Fruit fly (Drosophila melanogaster) whole organism, pupa: ENCODE measurements around the gene CG4278.

Source experiments
- CG10348 ChIP-seq: fragments of 200-800 bp; sonication (Bioruptor generic); IDR thresholded peaks from 2 replicates; pipeline ENCODE4 v1.3.6; 2022; ENCODE audit warnings: missing biosample characterization, missing genetic modification characterization
- CG12605 ChIP-seq: fragments of 200-800 bp; sonication (Bioruptor generic); IDR thresholded peaks from 2 replicates; pipeline ENCODE4 v1.3.6; 2022; ENCODE audit warnings: missing biosample characterization, missing genetic modification characterization
- CG13204 ChIP-seq: fragments of 200-800 bp; sonication (Bioruptor generic); optimal IDR thresholded peaks from 2 replicates; lab custom pipeline; 2018; ENCODE audit warnings: missing biosample characterization, mild to moderate bottlenecking, missing genetic modification characterization, moderate library complexity
- CG14655 ChIP-seq: fragments of 200-800 bp; sonication (Bioruptor generic); optimal IDR thresholded peaks from 3 replicates; lab custom pipeline; 2017; ENCODE audit warnings: mild to moderate bottlenecking, missing biosample characterization, missing genetic modification reagents, missing genetic modification characterization
- CG15710 ChIP-seq: fragments of 200-800 bp; sonication (Bioruptor generic); optimal IDR thresholded peaks from 2 replicates; lab custom pipeline; 2018; ENCODE audit warnings: missing biosample characterization, mild to moderate bottlenecking, missing genetic modification characterization, moderate library complexity
- CG17806 ChIP-seq: fragments of 200-800 bp; sonication (Bioruptor generic); optimal IDR thresholded peaks from 2 replicates; lab custom pipeline; 2018; ENCODE audit warnings: missing biosample characterization, mild to moderate bottlenecking, missing genetic modification characterization, moderate library complexity
- CG32121 ChIP-seq: fragments of 200-800 bp; sonication (Bioruptor generic); IDR thresholded peaks from 2 replicates; pipeline ENCODE4 v1.3.6; 2022; ENCODE audit warnings: missing biosample characterization, missing genetic modification characterization
- CG34367 ChIP-seq: fragments of 200-800 bp; sonication (Bioruptor generic); optimal IDR thresholded peaks from 2 replicates; lab custom pipeline; 2018; ENCODE audit warnings: missing biosample characterization, mild to moderate bottlenecking, missing genetic modification characterization
- CG4496 ChIP-seq: fragments of 200-800 bp; sonication (Bioruptor generic); IDR thresholded peaks from 3 replicates; pipeline ENCODE4 v1.3.6; 2022; ENCODE audit warnings: missing biosample characterization, missing genetic modification characterization
- CG8159 ChIP-seq: fragments of 200-800 bp; sonication (Bioruptor generic); optimal IDR thresholded peaks from 3 replicates; lab custom pipeline; 2018; ENCODE audit warnings: missing biosample characterization, mild to moderate bottlenecking, missing genetic modification characterization, moderate library complexity
- CG8301 ChIP-seq: fragments of 200-800 bp; sonication (Bioruptor generic); optimal IDR thresholded peaks from 2 replicates; lab custom pipeline; 2018; ENCODE audit warnings: missing biosample characterization, mild to moderate bottlenecking, missing genetic modification characterization
- CG9948 ChIP-seq: fragments of 200-800 bp; sonication (Bioruptor generic); optimal IDR thresholded peaks from 2 replicates; lab custom pipeline; 2018; ENCODE audit warnings: missing biosample characterization, mild to moderate bottlenecking, missing genetic modification characterization, moderate library complexity
- D1 ChIP-seq: fragments of 200-800 bp; sonication (Bioruptor generic); optimal IDR thresholded peaks from 2 replicates; lab custom pipeline; 2018; ENCODE audit warnings: missing biosample characterization, mild to moderate bottlenecking, missing genetic modification characterization, moderate library complexity
- EcR ChIP-seq: fragments of 200-800 bp; sonication (Bioruptor generic); optimal IDR thresholded peaks from 3 replicates; lab custom pipeline; 2019; ENCODE audit warnings: missing biosample characterization, missing genetic modification characterization, mild to moderate bottlenecking, moderate library complexity, missing genetic modification reagents
- Ets98B ChIP-seq: fragments of 200-800 bp; sonication (Bioruptor generic); IDR thresholded peaks from 2 replicates; pipeline ENCODE4 v1.3.6; 2022; ENCODE audit warnings: missing biosample characterization, missing genetic modification characterization
- Pif1A ChIP-seq: fragments of 200-800 bp; sonication (Bioruptor generic); optimal IDR thresholded peaks from 3 replicates; lab custom pipeline; 2016; ENCODE audit warnings: missing biosample characterization, missing genetic modification characterization
- Pif1B ChIP-seq: fragments of 200-800 bp; sonication (Bioruptor generic); optimal IDR thresholded peaks from 3 replicates; lab custom pipeline; 2016; ENCODE audit warnings: missing biosample characterization, missing genetic modification characterization
- Snoo ChIP-seq: fragments of 200-800 bp; sonication (Bioruptor generic); optimal IDR thresholded peaks from 3 replicates; lab custom pipeline; 2017; ENCODE audit warnings: missing biosample characterization, mild to moderate bottlenecking, missing genetic modification characterization, inconsistent platforms
- fd96Ca ChIP-seq: fragments of 200-800 bp; sonication (Bioruptor generic); IDR thresholded peaks from 3 replicates; pipeline ENCODE4 v1.3.6; 2022; ENCODE audit warnings: missing biosample characterization, missing genetic modification characterization
- gl ChIP-seq: fragments of 200-800 bp; sonication (Bioruptor generic); optimal IDR thresholded peaks from 2 replicates; lab custom pipeline; 2018; ENCODE audit warnings: missing biosample characterization, mild to moderate bottlenecking, missing genetic modification characterization
- rn ChIP-seq: fragments of 200-800 bp; sonication (Bioruptor generic); IDR thresholded peaks from 2 replicates; pipeline ENCODE4 v1.3.6; 2022; ENCODE audit warnings: missing biosample characterization, missing genetic modification characterization

The CG4278 gene

dm6 chr2L:16326892-16327291 is at the start of gene CG4278:
TSS of gene CG4278 (plus strand) at chr2L:16327069.
- no peak for TF ChIP-seq Ets98B
- TF ChIP-seq CG14655 (GFP tag; lab: Kevin White, UChicago) = no peak
- no peak for TF ChIP-seq Snoo (tag; lab: Kevin White, UChicago)
- TF ChIP-seq D1 = peak; percentile 79
- TF ChIP-seq CG8301 (tag; lab: Kevin White, UChicago) = no peak
- TF ChIP-seq CG17806 (tag; lab: Kevin White, UChicago) = no peak

DNA sequence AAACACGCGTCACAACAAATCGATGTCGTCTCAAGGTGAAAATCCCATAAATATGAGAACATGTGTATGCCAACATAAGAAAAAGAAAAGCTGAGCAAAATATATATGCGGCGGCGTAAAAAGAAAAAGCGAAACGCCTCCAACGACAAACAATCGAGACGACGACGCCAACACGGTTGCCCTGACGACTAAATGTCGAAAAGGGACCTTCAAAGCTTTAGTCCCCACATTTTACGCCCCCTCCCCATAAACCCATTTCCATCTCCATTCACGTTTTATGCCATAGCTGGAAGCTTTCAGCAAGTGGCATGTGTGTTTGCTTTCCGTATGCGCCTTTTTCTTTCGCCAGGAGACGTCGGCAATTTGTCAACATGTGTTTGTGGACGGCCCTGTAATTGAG is 48.9 kb upstream of the CG4278 start:
- no peak for TF ChIP-seq CG14655 (GFP tag; lab: Kevin White, UChicago)
- no peak for TF ChIP-seq CG12605
- TF ChIP-seq rn (GFP tag; lab: Robert Waterston, UW) = no peak
- TF ChIP-seq Snoo (tag; lab: Kevin White, UChicago) = no peak
- TF ChIP-seq D1 = no peak
- TF ChIP-seq CG13204 (GFP tag; lab: Kevin White, UChicago) = no peak

dm6 chr2L:16278842-16279241 is 48.0 kb upstream of the CG4278 start:
- TF ChIP-seq CG10348 (GFP tag; lab: Robert Waterston, UW) (no peak), fd96Ca (GFP tag; lab: Robert Waterston, UW) (no peak), CG13204 (GFP tag; lab: Kevin White, UChicago) (peak; percentile 80), rn (GFP tag; lab: Robert Waterston, UW) (no peak), CG15710 (tag; lab: Kevin White, UChicago) (no peak), CG4496 (GFP tag; lab: Robert Waterston, UW) (0 out of 3 replicates have a peak, but pooled peaks have one; percentile 39), gl (tag; lab: Kevin White, UChicago) (no peak), CG9948 (tag; lab: Kevin White, UChicago) (no peak), CG32121 (no peak)

DNA sequence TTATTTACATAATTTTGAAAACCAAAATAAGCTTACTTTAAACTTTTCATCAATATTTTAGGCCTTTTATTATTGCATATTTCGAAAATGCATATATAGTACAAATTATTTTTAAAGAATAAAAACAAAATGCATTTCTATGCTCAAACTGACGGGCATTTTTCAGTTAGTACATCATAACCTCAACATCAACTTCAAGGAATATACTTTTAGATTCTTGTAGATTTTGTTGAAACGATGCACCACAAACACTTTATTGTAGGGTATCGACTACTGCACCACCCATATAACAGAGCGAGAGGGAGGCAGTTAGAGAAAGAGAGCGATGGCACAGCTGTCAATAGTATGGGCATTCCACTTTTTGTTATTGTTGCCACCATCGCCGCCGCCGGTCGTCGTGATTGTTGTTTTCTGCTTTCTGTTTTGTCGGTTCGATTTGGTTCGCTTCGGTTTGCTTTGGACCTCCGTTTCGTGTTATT is 47.1 kb upstream of the CG4278 start:
- peak; percentile 92 for TF ChIP-seq D1
- TF ChIP-seq Pif1B (GFP tag; lab: Kevin White, UChicago) = peak; percentile 80
- peak; percentile 94 for TF ChIP-seq CG8301 (tag; lab: Kevin White, UChicago)
- peak; percentile 62 for TF ChIP-seq rn (GFP tag; lab: Robert Waterston, UW)
- TF ChIP-seq CG34367 = peak; percentile 85
- peak; percentile 73 for TF ChIP-seq Ets98B
- TF ChIP-seq CG10348 (GFP tag; lab: Robert Waterston, UW) = peak; percentile 70; the same call in 1 of the 2 replicates
- TF ChIP-seq Pif1A (GFP tag; lab: Kevin White, UChicago) = peak; percentile 88
- no peak for TF ChIP-seq EcR (GFP tag; lab: Kevin White, UChicago)
- peak; percentile 88 for TF ChIP-seq CG4496 (GFP tag; lab: Robert Waterston, UW)
- peak; percentile 86 for TF ChIP-seq CG15710 (tag; lab: Kevin White, UChicago)
- TF ChIP-seq gl (tag; lab: Kevin White, UChicago) = peak; percentile 57
- TF ChIP-seq Snoo (tag; lab: Kevin White, UChicago) = peak; percentile 67
- peak; percentile 89 for TF ChIP-seq CG17806 (tag; lab: Kevin White, UChicago)
- peak; percentile 86 for TF ChIP-seq CG32121
- peak; percentile 67 for TF ChIP-seq CG12605
- peak; percentile 86 for TF ChIP-seq CG8159 (tag; lab: Kevin White, UChicago)
- peak; percentile 40; the same call in 1 of the 3 replicates for TF ChIP-seq fd96Ca (GFP tag; lab: Robert Waterston, UW)
- TF ChIP-seq CG14655 (GFP tag; lab: Kevin White, UChicago) = peak; percentile 95
- TF ChIP-seq CG9948 (tag; lab: Kevin White, UChicago) = peak; percentile 92
- peak; percentile 41 for TF ChIP-seq CG13204 (GFP tag; lab: Kevin White, UChicago)

DNA sequence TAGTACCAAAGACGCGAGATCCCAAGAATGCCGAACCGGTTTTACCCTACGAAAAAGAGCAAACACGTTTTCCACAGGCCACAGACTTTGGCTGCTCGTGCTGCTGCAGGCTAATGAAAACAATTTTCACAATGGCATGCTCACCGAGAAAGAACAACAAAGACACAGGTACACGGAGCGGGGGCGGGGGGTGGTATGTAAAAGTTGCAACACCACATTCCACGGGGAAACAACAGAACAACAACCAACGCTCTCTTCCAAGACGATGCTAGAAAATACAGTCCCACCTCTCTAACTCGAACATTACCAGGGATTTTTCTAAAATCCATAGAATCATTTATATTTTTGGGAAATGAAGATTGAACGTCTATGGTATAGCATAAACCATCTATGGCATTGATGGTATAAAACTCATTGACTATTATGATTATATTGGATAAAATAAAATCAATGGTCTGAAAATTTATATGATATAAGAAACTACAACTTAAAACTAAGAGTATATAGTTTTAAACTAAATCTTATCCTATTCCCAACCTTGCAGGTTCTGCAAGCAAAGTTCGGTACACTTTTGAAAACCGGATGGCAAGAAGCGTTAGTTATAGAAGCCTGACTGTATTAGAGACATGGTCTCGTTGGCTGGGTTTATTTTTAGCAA is 45.3 kb upstream of the CG4278 start:
- peak; percentile 60; the same call in 2 of the 3 replicates for TF ChIP-seq CG4496 (GFP tag; lab: Robert Waterston, UW)
- TF ChIP-seq CG17806 (tag; lab: Kevin White, UChicago) = peak; percentile 50
- TF ChIP-seq Snoo (tag; lab: Kevin White, UChicago) = no peak
- peak; percentile 22; the same call in 1 of the 2 replicates for TF ChIP-seq Ets98B
- no peak for TF ChIP-seq fd96Ca (GFP tag; lab: Robert Waterston, UW)
- TF ChIP-seq Pif1A (GFP tag; lab: Kevin White, UChicago) = no peak
- peak; percentile 61 for TF ChIP-seq CG9948 (tag; lab: Kevin White, UChicago)
- peak; percentile 54 for TF ChIP-seq CG8159 (tag; lab: Kevin White, UChicago)
- TF ChIP-seq gl (tag; lab: Kevin White, UChicago) = no peak
- no peak for TF ChIP-seq EcR (GFP tag; lab: Kevin White, UChicago)
- TF ChIP-seq CG10348 (GFP tag; lab: Robert Waterston, UW) = no peak
- peak; percentile 74 for TF ChIP-seq CG8301 (tag; lab: Kevin White, UChicago)
- TF ChIP-seq CG32121 = no peak
- TF ChIP-seq rn (GFP tag; lab: Robert Waterston, UW) = no peak
- peak; percentile 81 for TF ChIP-seq CG14655 (GFP tag; lab: Kevin White, UChicago)
- peak; percentile 28 for TF ChIP-seq CG34367
- no peak for TF ChIP-seq CG13204 (GFP tag; lab: Kevin White, UChicago)
- no peak for TF ChIP-seq CG12605
- peak; percentile 4 for TF ChIP-seq Pif1B (GFP tag; lab: Kevin White, UChicago)
- peak; percentile 12 for TF ChIP-seq CG15710 (tag; lab: Kevin White, UChicago)
